Worm (Caenorhabditis elegans) whole organism, L4 larva: ENCODE results near the gene blos-2.
A peak's percentile ranks its signal among the peaks of the same experiment; 100 is the strongest.

Experiments
- D1046.2 ChIP-seq: fragments of 200-800 bp; sonication (Bioruptor generic); IDR thresholded peaks from 2 replicates; pipeline ENCODE4 v1.3.6; 2022; ENCODE audit warnings: missing genetic modification characterization, missing compliant biosample characterization
- F37D6.2 ChIP-seq: sonication (generic microtip); optimal IDR thresholded peaks from 2 replicates; lab custom pipeline; 2016; ENCODE audit warnings: mild to moderate bottlenecking, missing genetic modification characterization, missing compliant biosample characterization
- F44E2.7 ChIP-seq: fragments of 200-800 bp; sonication (Bioruptor generic); IDR thresholded peaks from 2 replicates; pipeline ENCODE4 v2.1.2; 2022; ENCODE audit warnings: missing genetic modification characterization, missing compliant biosample characterization
- T20F7.1 ChIP-seq: fragments of 200-800 bp; sonication (Bioruptor generic); optimal IDR thresholded peaks from 2 replicates; lab custom pipeline; 2018; ENCODE audit warnings: mild to moderate bottlenecking, missing genetic modification characterization, missing compliant biosample characterization
- Y105C5A.15 ChIP-seq: fragments of 200-800 bp; sonication (Bioruptor generic); IDR thresholded peaks from 2 replicates; pipeline ENCODE4 v1.3.6; 2022; ENCODE audit warnings: missing genetic modification characterization, missing compliant biosample characterization
- Y48G9A.11 ChIP-seq: fragments of 200-800 bp; sonication (Bioruptor generic); IDR thresholded peaks from 2 replicates; pipeline ENCODE4 v1.3.6; 2022; ENCODE audit warnings: missing genetic modification reagents, missing genetic modification characterization, missing compliant biosample characterization
- Y75B8A.6 ChIP-seq: fragments of 200-800 bp; sonication (Bioruptor generic); IDR thresholded peaks from 2 replicates; pipeline ENCODE4 v1.3.6; 2022; ENCODE audit warnings: missing genetic modification reagents, missing genetic modification characterization, missing compliant biosample characterization
- aha-1 ChIP-seq: fragments of 150-350 bp; peaks from one replicate; lab custom pipeline; 2014; ENCODE audit warnings: missing biosample characterization, missing genetic modification characterization
- aly-2 ChIP-seq: sonication (generic microtip); optimal IDR thresholded peaks from 2 replicates; lab custom pipeline; 2018; ENCODE audit warnings: missing biosample characterization, missing genetic modification characterization
- ama-1 ChIP-seq: fragments of 150-350 bp; optimal IDR thresholded peaks from 2 replicates; lab custom pipeline; 2014; ENCODE audit warnings: inconsistent platforms, mixed read lengths
- attf-4 ChIP-seq: sonication (generic microtip); optimal IDR thresholded peaks from 3 replicates; lab custom pipeline; 2017; ENCODE audit warnings: missing biosample characterization, missing genetic modification characterization
- ceh-20 ChIP-seq: fragments of 200-800 bp; sonication (Bioruptor generic); IDR thresholded peaks from 2 replicates; pipeline ENCODE4 v1.3.6; 2022; ENCODE audit warnings: missing genetic modification reagents, missing genetic modification characterization, missing compliant biosample characterization
- ceh-44 ChIP-seq: fragments of 200-800 bp; sonication (Bioruptor generic); IDR thresholded peaks from 2 replicates; pipeline ENCODE4 v1.3.6; 2022; ENCODE audit warnings: missing genetic modification reagents, missing genetic modification characterization, missing compliant biosample characterization
- ceh-82 ChIP-seq: sonication (generic microtip); optimal IDR thresholded peaks from 2 replicates; lab custom pipeline; 2017; ENCODE audit warnings: missing biosample characterization, missing genetic modification characterization
- ces-1 ChIP-seq: fragments of 150-350 bp; sonication (generic microtip); optimal IDR thresholded peaks from 4 replicates; lab custom pipeline; 2014; ENCODE audit warnings: missing biosample characterization, missing genetic modification reagents, missing genetic modification characterization
- cey-2 ChIP-seq: sonication (generic microtip); optimal IDR thresholded peaks from 3 replicates; lab custom pipeline; 2017; ENCODE audit warnings: missing genetic modification characterization, mild to moderate bottlenecking, missing compliant biosample characterization, antibody characterized with exemption, borderline replicate concordance; ENCODE audit not compliant: insufficient read depth
- dmd-6 ChIP-seq: fragments of 200-800 bp; sonication (Bioruptor generic); IDR thresholded peaks from 2 replicates; pipeline ENCODE4 v1.3.6; 2022; ENCODE audit warnings: missing genetic modification reagents, missing genetic modification characterization, missing compliant biosample characterization
- dmd-8 ChIP-seq: fragments of 200-800 bp; sonication (Bioruptor generic); IDR thresholded peaks from 2 replicates; pipeline ENCODE4 v1.3.6; 2022; ENCODE audit warnings: missing genetic modification characterization, missing compliant biosample characterization
- dpl-1 ChIP-seq: fragments of 150-350 bp; optimal IDR thresholded peaks from 2 replicates; lab custom pipeline; 2014; ENCODE audit warnings: missing biosample characterization, missing genetic modification reagents, missing genetic modification characterization
- fkh-10 ChIP-seq: fragments of 150-350 bp; optimal IDR thresholded peaks from 2 replicates; lab custom pipeline; 2014; ENCODE audit warnings: missing biosample characterization, missing genetic modification reagents, missing genetic modification characterization
- hif-1 ChIP-seq, 2 experiments: sonication (generic microtip); optimal IDR thresholded peaks; 2 replicates each; lab custom pipeline; 2016 to 2017; ENCODE audit warnings: missing compliant biosample characterization in 2 of 2, missing genetic modification characterization in 2 of 2, missing genetic modification reagents in 2 of 2, missing genotype in 2 of 2, mild to moderate bottlenecking in 1 of 2
- hlh-11 ChIP-seq: fragments of 200-800 bp; sonication (Bioruptor generic); optimal IDR thresholded peaks from 2 replicates; lab custom pipeline; 2018; ENCODE audit warnings: mild to moderate bottlenecking, missing genetic modification characterization, missing compliant biosample characterization
- hlh-30 ChIP-seq: sonication (generic microtip); optimal IDR thresholded peaks from 2 replicates; lab custom pipeline; 2017; ENCODE audit warnings: antibody characterized with exemption, mild to moderate bottlenecking, missing genetic modification characterization, missing compliant biosample characterization; ENCODE audit not compliant: insufficient read depth
- hmg-1.1 ChIP-seq: fragments of 200-800 bp; sonication (Bioruptor generic); IDR thresholded peaks from 2 replicates; pipeline ENCODE4 v1.3.6; 2022; ENCODE audit warnings: missing genetic modification reagents, missing genetic modification characterization, missing compliant biosample characterization
- jun-1 ChIP-seq: fragments of 150-350 bp; optimal IDR thresholded peaks from 2 replicates; lab custom pipeline; 2014; ENCODE audit warnings: missing biosample characterization, missing genetic modification reagents, missing genetic modification characterization
- lin-1 ChIP-seq: fragments of 200-800 bp; sonication (Bioruptor generic); IDR thresholded peaks from 2 replicates; pipeline ENCODE4 v1.3.6; 2022; ENCODE audit warnings: missing genetic modification reagents, missing genetic modification characterization, missing compliant biosample characterization
- lin-13 ChIP-seq: fragments of 150-350 bp; optimal IDR thresholded peaks from 2 replicates; lab custom pipeline; 2014; ENCODE audit warnings: missing biosample characterization, missing genetic modification reagents, missing genetic modification characterization
- lin-15B ChIP-seq: fragments of 150-350 bp; sonication (generic microtip); optimal IDR thresholded peaks from 3 replicates; lab custom pipeline; 2014; ENCODE audit warnings: missing biosample characterization, missing genetic modification characterization
- lin-29 ChIP-seq: fragments of 200-800 bp; sonication (Bioruptor generic); IDR thresholded peaks from 2 replicates; pipeline ENCODE4 v1.3.6; 2022; ENCODE audit warnings: missing genetic modification reagents, missing genetic modification characterization, missing compliant biosample characterization
- lin-39 ChIP-seq: fragments of 150-350 bp; optimal IDR thresholded peaks from 2 replicates; lab custom pipeline; 2014; ENCODE audit warnings: missing biosample characterization, missing genetic modification reagents, missing genetic modification characterization
- mep-1 ChIP-seq: fragments of 150-350 bp; sonication (generic microtip); optimal IDR thresholded peaks from 3 replicates; lab custom pipeline; 2014; ENCODE audit warnings: missing biosample characterization, missing genetic modification characterization
- mes-2 ChIP-seq: sonication (generic microtip); optimal IDR thresholded peaks from 2 replicates; lab custom pipeline; 2016; ENCODE audit warnings: missing genotype, mild to moderate bottlenecking, missing genetic modification characterization, missing compliant biosample characterization; ENCODE audit not compliant: poor library complexity, severe bottlenecking
- mxl-2 ChIP-seq: fragments of 200-800 bp; sonication (Bioruptor generic); conservative IDR thresholded peaks from 2 replicates; pipeline ENCODE4 v1.3.6; 2022; ENCODE audit warnings: missing genetic modification reagents, missing genetic modification characterization, missing compliant biosample characterization
- nhr-10 ChIP-seq: fragments of 150-350 bp; optimal IDR thresholded peaks from 2 replicates; lab custom pipeline; 2014; ENCODE audit warnings: missing biosample characterization, missing genetic modification characterization
- nhr-237 ChIP-seq: sonication (generic microtip); optimal IDR thresholded peaks from 2 replicates; lab custom pipeline; 2017; ENCODE audit warnings: missing biosample characterization, missing genetic modification characterization
- nhr-25 ChIP-seq: sonication (generic microtip); optimal IDR thresholded peaks from 2 replicates; lab custom pipeline; 2017; ENCODE audit warnings: missing genetic modification characterization, mild to moderate bottlenecking, missing compliant biosample characterization, antibody characterized with exemption, moderate library complexity, borderline replicate concordance; ENCODE audit not compliant: insufficient read depth
- nhr-48 ChIP-seq: sonication (generic microtip); optimal IDR thresholded peaks from 2 replicates; lab custom pipeline; 2016; ENCODE audit warnings: mild to moderate bottlenecking, missing genetic modification characterization, missing compliant biosample characterization
- nhr-6 ChIP-seq: fragments of 150-350 bp; optimal IDR thresholded peaks from 2 replicates; lab custom pipeline; 2014; ENCODE audit warnings: missing biosample characterization, missing genetic modification characterization
- pha-4 ChIP-seq, 2 experiments: fragments of 150-350 bp in 1 of 2; fragments of 200-800 bp in 1 of 2; sonication (Bioruptor generic) in 1 of 2; IDR thresholded peaks in 1 of 2; optimal IDR thresholded peaks in 1 of 2; 2 replicates each; pipeline versions ENCODE4 v1.3.6 to Lab custom; 2014 to 2022; ENCODE audit warnings: missing genetic modification characterization in 2 of 2, missing genetic modification reagents in 2 of 2, missing biosample characterization in 1 of 2, missing compliant biosample characterization in 1 of 2
- rbr-2 ChIP-seq: sonication (generic microtip); optimal IDR thresholded peaks from 2 replicates; lab custom pipeline; 2016; ENCODE audit warnings: missing genotype, missing genetic modification characterization, missing compliant biosample characterization
- set-16 ChIP-seq: fragments of 200-800 bp; sonication (Bioruptor generic); IDR thresholded peaks from 2 replicates; pipeline ENCODE4 v1.3.6; 2022; ENCODE audit warnings: missing genetic modification reagents, missing genetic modification characterization, missing compliant biosample characterization
- snpc-1.2 ChIP-seq: fragments of 200-800 bp; sonication (Bioruptor generic); IDR thresholded peaks from 2 replicates; pipeline ENCODE4 v1.3.6; 2022; ENCODE audit warnings: missing genetic modification reagents, missing genetic modification characterization, missing compliant biosample characterization
- spr-1 ChIP-seq: sonication (generic microtip); optimal IDR thresholded peaks from 2 replicates; lab custom pipeline; 2016; ENCODE audit warnings: mild to moderate bottlenecking, missing genetic modification characterization, missing compliant biosample characterization
- tag-97 ChIP-seq: fragments of 200-800 bp; sonication (Bioruptor generic); IDR thresholded peaks from 2 replicates; pipeline ENCODE4 v1.3.6; 2022; ENCODE audit warnings: missing genetic modification characterization, missing compliant biosample characterization
- unc-39 ChIP-seq: sonication (generic microtip); optimal IDR thresholded peaks from 2 replicates; lab custom pipeline; 2017; ENCODE audit warnings: missing biosample characterization, missing genetic modification characterization
- zfp-2 ChIP-seq: sonication (generic microtip); optimal IDR thresholded peaks from 2 replicates; lab custom pipeline; 2016; ENCODE audit warnings: mild to moderate bottlenecking, missing genetic modification characterization, missing compliant biosample characterization

Gene blos-2

DNA sequence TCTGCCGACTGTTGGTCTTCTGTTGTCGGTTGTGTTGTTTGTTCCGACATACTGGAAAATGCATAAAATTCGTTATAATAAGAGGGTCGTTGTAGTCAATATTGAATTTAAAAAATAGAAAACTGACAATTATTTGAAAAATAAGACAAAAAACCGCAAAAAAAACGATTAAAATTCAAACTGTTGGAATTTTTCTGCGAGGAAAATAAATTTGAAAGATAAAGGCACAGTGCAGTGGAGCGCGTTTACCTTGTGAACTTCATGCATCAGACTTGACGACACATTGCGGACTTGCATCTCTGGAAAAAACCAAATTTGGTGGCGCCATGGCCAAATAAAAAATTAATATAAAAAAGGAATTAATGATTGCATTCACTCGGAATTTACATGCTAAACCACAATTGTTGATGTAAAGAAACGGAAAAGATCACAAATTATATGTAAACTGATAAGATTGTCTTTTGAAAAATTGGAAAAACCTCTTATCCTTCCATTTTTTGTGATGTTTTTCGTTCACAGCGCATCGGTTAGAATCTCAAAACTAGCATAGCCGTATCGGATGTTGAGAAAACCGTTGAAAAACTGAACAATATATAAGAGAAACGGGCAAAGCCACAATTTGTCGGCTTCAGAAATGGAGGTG is 42.6 kb downstream of the blos-2 start, which contains the start of the genes hrpf-2 and bli-6 (continued):
- TF ChIP-seq hmg-1.1 (GFP tag; lab: Robert Waterston, UW) (peak; percentile 40; the same call in 1 of the 2 replicates), hlh-30 (peak; percentile 28), ceh-44 (GFP tag; lab: Robert Waterston, UW) (no peak), jun-1 (no peak), nhr-25 (peak; percentile 24), aha-1 (tag; lab: Kevin White, UChicago) (peak; percentile 43), fkh-10 (GFP tag; lab: Kevin White, UChicago) (peak; percentile 54), nhr-10 (tag; lab: Kevin White, UChicago) (no peak), lin-13 (GFP tag; lab: Kevin White, UChicago) (peak; percentile 32), F44E2.7 (GFP tag; lab: Robert Waterston, UW) (no peak), nhr-48 (peak; percentile 31), snpc-1.2 (GFP tag; lab: Robert Waterston, UW) (peak; percentile 75)
- TF ChIP-seq, all 104 proteins: peak for 25

DNA sequence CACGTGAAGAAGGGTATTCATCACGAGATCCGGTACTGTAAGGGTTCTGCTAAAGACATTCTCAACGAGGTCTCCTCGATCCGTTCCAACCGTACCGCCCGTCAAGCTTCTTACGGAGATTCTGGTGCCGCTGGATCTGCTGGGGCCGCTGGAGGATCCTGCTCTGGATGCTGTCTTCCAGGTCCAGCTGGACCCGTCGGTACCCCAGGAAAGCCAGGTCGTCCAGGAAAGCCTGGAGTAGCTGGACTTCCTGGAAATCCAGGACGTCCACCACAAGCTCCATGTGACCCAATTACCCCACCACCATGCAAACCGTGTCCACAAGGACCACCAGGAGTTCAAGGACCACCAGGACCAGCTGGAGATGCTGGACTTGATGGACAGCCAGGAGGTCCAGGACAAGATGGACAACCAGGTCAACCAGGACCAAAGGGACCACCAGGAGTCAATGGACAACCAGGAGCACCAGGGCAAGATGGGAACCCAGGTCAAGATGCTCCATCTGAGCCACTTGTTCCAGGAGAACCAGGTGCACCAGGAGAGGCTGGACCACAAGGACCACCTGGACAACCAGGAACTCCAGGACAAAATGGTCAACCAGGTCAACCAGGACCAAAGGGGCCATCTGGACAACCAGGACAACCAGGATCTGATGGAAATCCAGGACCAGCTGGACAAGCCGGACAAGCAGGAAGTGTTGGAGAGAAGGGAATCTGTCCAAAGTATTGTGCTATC is 43.5 kb downstream of the blos-2 start:
- no peak for TF ChIP-seq D1046.2 (GFP tag; lab: Robert Waterston, UW)
- TF ChIP-seq aha-1 (tag; lab: Kevin White, UChicago): peak; percentile 94
- TF ChIP-seq cey-2 (tag; lab: Kevin White, UChicago): no peak
- TF ChIP-seq lin-29: peak; percentile 25; the same call in 1 of the 2 replicates
- TF ChIP-seq mxl-2: no peak
- no peak for TF ChIP-seq nhr-48
- peak; percentile 9 for TF ChIP-seq spr-1 (tag; lab: Kevin White, UChicago)
- TF ChIP-seq hmg-1.1 (GFP tag; lab: Robert Waterston, UW): 0 out of 2 replicates have a peak, but pooled peaks have one; percentile 31
- no peak for TF ChIP-seq nhr-6 (tag; lab: Kevin White, UChicago)
- TF ChIP-seq ces-1 (GFP tag; lab: Kevin White, UChicago): no peak
- 0 out of 2 replicates have a peak, but pooled peaks have one; percentile 22 for TF ChIP-seq dmd-8
- no peak for TF ChIP-seq rbr-2 (tag; lab: Kevin White, UChicago)
- TF ChIP-seq snpc-1.2 (GFP tag; lab: Robert Waterston, UW): no peak
- TF ChIP-seq lin-15B (tag; lab: Kevin White, UChicago): no peak
- no peak for TF ChIP-seq tag-97 (GFP tag; lab: Robert Waterston, UW)
- TF ChIP-seq T20F7.1 (GFP tag; lab: Kevin White, UChicago): no peak
- TF ChIP-seq hlh-30: no peak
- no peak for TF ChIP-seq Y105C5A.15 (GFP tag; lab: Robert Waterston, UW)
- no peak for TF ChIP-seq lin-39 (tag; lab: Kevin White, UChicago)
- no peak for TF ChIP-seq lin-1 (GFP tag; lab: Robert Waterston, UW)
- no peak for TF ChIP-seq ama-1
- no peak for TF ChIP-seq dpl-1 (GFP tag; lab: Kevin White, UChicago)
- TF ChIP-seq zfp-2 (tag; lab: Kevin White, UChicago): no peak
- no peak for TF ChIP-seq dmd-6 (GFP tag; lab: Robert Waterston, UW)
- TF ChIP-seq ceh-82 (tag; lab: Kevin White, UChicago): no peak
- no peak for TF ChIP-seq mep-1 (tag; lab: Kevin White, UChicago)
- no peak for TF ChIP-seq ceh-20 (GFP tag; lab: Robert Waterston, UW)
- peak; percentile 94 for TF ChIP-seq set-16 (GFP tag; lab: Robert Waterston, UW)
- TF ChIP-seq hif-1 (tag; optimal IDR thresholded peaks at IDR 0.05; lab: Kevin White, UChicago): no peak
- no peak for TF ChIP-seq F37D6.2 (tag; lab: Kevin White, UChicago)
- no peak for TF ChIP-seq nhr-237 (tag; lab: Kevin White, UChicago)
- TF ChIP-seq Y75B8A.6 (GFP tag; lab: Robert Waterston, UW): no peak
- no peak for TF ChIP-seq ceh-44 (GFP tag; lab: Robert Waterston, UW)
- TF ChIP-seq hlh-11 (tag; lab: Kevin White, UChicago): no peak
- TF ChIP-seq pha-4 (GFP tag; IDR thresholded peaks at IDR 0.05; lab: Robert Waterston, UW): no peak
- TF ChIP-seq pha-4 (tag; optimal IDR thresholded peaks at IDR 0.05; lab: Kevin White, UChicago): no peak
- no peak for TF ChIP-seq fkh-10 (GFP tag; lab: Kevin White, UChicago)
- TF ChIP-seq aly-2 (tag; lab: Kevin White, UChicago): no peak
- no peak for TF ChIP-seq unc-39 (tag; lab: Kevin White, UChicago)
- TF ChIP-seq Y48G9A.11 (GFP tag; lab: Robert Waterston, UW): no peak
- no peak for TF ChIP-seq mes-2 (tag; lab: Kevin White, UChicago)
- TF ChIP-seq attf-4 (tag; lab: Kevin White, UChicago): no peak
